Worm (Caenorhabditis elegans): ENCODE results near the gene ZK686.3.

Gene ZK686.3

ce11 chrIII:7721513-7721912, 47.4 kb downstream of the ZK686.3 start:
- TF ChIP-seq ama-1 (optimal IDR thresholded peaks at IDR 0.05) (no peak), hlh-30 (tag; optimal IDR thresholded peaks at IDR 0.05; ENCODE audit: insufficient read depth) (no peak), nhr-41 (GFP tag; IDR thresholded peaks at IDR 0.05) (no peak), mes-2 (tag; optimal IDR thresholded peaks at IDR 0.05; ENCODE audit: poor library complexity, severe bottlenecking) (peak; percentile 3), fos-1 (tag; optimal IDR thresholded peaks at IDR 0.05) (no peak), nhr-102 (tag; optimal IDR thresholded peaks at IDR 0.05) (no peak), F44E2.7 (GFP tag; IDR thresholded peaks at IDR 0.05) (no peak), hif-1 (tag; optimal IDR thresholded peaks at IDR 0.05) (no peak), ztf-7 (tag; optimal IDR thresholded peaks at IDR 0.05) (no peak), tag-97 (GFP tag; IDR thresholded peaks at IDR 0.05) (no peak), D1046.2 (GFP tag; IDR thresholded peaks at IDR 0.05) (no peak), unc-62 (GFP tag; optimal IDR thresholded peaks at IDR 0.05 in 1 of 2) (peak in 1 of 2 experiments; percentile 87), unc-62 (tag; optimal IDR thresholded peaks at IDR 0.05) (no peak), zag-1 (tag; optimal IDR thresholded peaks at IDR 0.05) (no peak), egl-27 (tag; optimal IDR thresholded peaks at IDR 0.05) (no peak), ceh-20 (GFP tag; IDR thresholded peaks at IDR 0.05) (no peak), mxl-2 (GFP tag; conservative IDR thresholded peaks at IDR 0.05) (no peak), mdl-1 (tag; optimal IDR thresholded peaks at IDR 0.05) (no peak), dmd-6 (GFP tag; IDR thresholded peaks at IDR 0.05) (no peak), nhr-6 (tag; optimal IDR thresholded peaks at IDR 0.05) (no peak), daf-16 (GFP tag; optimal IDR thresholded peaks at IDR 0.05) (no peak), daf-16 (tag; optimal IDR thresholded peaks at IDR 0.05) (no peak), hmg-1.1 (GFP tag; IDR thresholded peaks at IDR 0.05) (0 out of 2 replicates have a peak, but pooled peaks have one; percentile 9), lin-13 (GFP tag; optimal IDR thresholded peaks at IDR 0.05) (no peak), snpc-4 (tag; optimal IDR thresholded peaks at IDR 0.05) (no peak), ZK337.2 (GFP tag; IDR thresholded peaks at IDR 0.05) (no peak), ZK546.5 (tag; optimal IDR thresholded peaks at IDR 0.05) (no peak), ctbp-1 (GFP tag; IDR thresholded peaks at IDR 0.05) (no peak)

DNA sequence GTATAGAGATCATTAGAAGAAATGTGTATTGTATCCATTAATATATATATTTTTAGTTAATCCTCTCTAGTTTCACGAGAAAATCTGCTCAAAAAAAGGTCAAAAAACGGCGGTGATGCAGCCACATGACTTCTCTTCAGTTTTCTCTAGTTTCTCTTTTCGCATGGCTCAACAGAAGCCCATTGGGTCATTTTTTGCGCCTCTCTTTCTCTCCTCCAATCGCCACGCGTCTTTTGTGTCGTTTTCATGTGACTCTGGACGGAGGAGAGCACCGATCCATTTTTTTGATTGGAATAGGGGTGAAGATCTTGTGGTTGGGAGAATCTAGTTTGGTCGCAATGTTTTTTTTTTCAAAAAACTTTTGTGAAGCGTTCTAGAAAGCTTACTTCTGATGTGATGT, 48.0 kb downstream of the ZK686.3 start:
- TF ChIP-seq zfp-3 (GFP tag; conservative IDR thresholded peaks at IDR 0.05) (no peak), nhr-11 (tag; optimal IDR thresholded peaks at IDR 0.05) (peak; percentile 66), lin-39 (tag; optimal IDR thresholded peaks at IDR 0.05) (no peak), zfp-2 (tag; optimal IDR thresholded peaks at IDR 0.05) (no peak), ztf-11 (tag; optimal IDR thresholded peaks at IDR 0.05) (no peak), ztf-7 (tag; optimal IDR thresholded peaks at IDR 0.05) (no peak), hmg-1.1 (GFP tag; IDR thresholded peaks at IDR 0.05) (0 out of 2 replicates have a peak, but pooled peaks have one; percentile 21), unc-130 (GFP tag; optimal IDR thresholded peaks at IDR 0.05) (no peak), ces-1 (GFP tag; optimal IDR thresholded peaks at IDR 0.05) (no peak), tra-1 (GFP tag; IDR thresholded peaks at IDR 0.05) (peak; percentile 22; the same call in 1 of the 2 replicates), rbr-2 (tag; optimal IDR thresholded peaks at IDR 0.05) (peak; percentile 8), nhr-42 (GFP tag; IDR thresholded peaks at IDR 0.05) (no peak), nhr-48 (tag; optimal IDR thresholded peaks at IDR 0.05) (no peak), daf-8 (GFP tag; IDR thresholded peaks at IDR 0.05) (no peak), lin-15B (tag; optimal IDR thresholded peaks at IDR 0.05) (no peak), nhr-76 (tag; optimal IDR thresholded peaks at IDR 0.05) (peak; percentile 43), Y105C5A.15 (GFP tag; IDR thresholded peaks at IDR 0.05) (no peak), unc-62 (GFP tag; optimal IDR thresholded peaks at IDR 0.05 in 1 of 2) (no peak), unc-62 (tag; optimal IDR thresholded peaks at IDR 0.05) (no peak), hlh-11 (tag; optimal IDR thresholded peaks at IDR 0.05) (peak; percentile 79), lin-29 (GFP tag; IDR thresholded peaks at IDR 0.05) (no peak), tag-97 (GFP tag; IDR thresholded peaks at IDR 0.05) (no peak), zip-11 (GFP tag; IDR thresholded peaks at IDR 0.05) (no peak), lin-13 (GFP tag; optimal IDR thresholded peaks at IDR 0.05) (no peak), dve-1 (tag; optimal IDR thresholded peaks at IDR 0.05; ENCODE audit: insufficient read depth) (peak; percentile 23), ceh-62 (tag; optimal IDR thresholded peaks at IDR 0.05) (no peak), mep-1 (tag; optimal IDR thresholded peaks at IDR 0.05) (peak; percentile 63), hlh-30 (tag; optimal IDR thresholded peaks at IDR 0.05; ENCODE audit: insufficient read depth) (peak; percentile 97), lsy-2 (tag; optimal IDR thresholded peaks at IDR 0.05) (peak in 1 of 2 experiments; percentile 72), nhr-102 (tag; optimal IDR thresholded peaks at IDR 0.05) (no peak), unc-39 (tag; optimal IDR thresholded peaks at IDR 0.05) (no peak), ceh-20 (GFP tag; IDR thresholded peaks at IDR 0.05) (peak; percentile 52; the same call in 1 of the 2 replicates), F26F4.8 (GFP tag; conservative IDR thresholded peaks at IDR 0.05) (no peak)

Measured in whole organism, L4 larva.